Fruit fly (Drosophila melanogaster): ENCODE data around the gene Eig71Ef.

Gene Eig71Ef

dm6 chr3L:15690711-15691591, 33.8 kb upstream of the Eig71Ef start (continued):
- TF ChIP-seq foxo (GFP tag; optimal IDR thresholded peaks at IDR 0.05) = peak in 1 of 2 experiments; percentile 26

dm6 chr3L:15689518-15689917, 32.3 kb upstream of the Eig71Ef start:
- TF ChIP-seq dmrt93B (GFP tag; optimal IDR thresholded peaks at IDR 0.05) (no peak), dsf (GFP tag; optimal IDR thresholded peaks at IDR 0.05; ENCODE audit: borderline replicate concordance) (no peak), ey (GFP tag; optimal IDR thresholded peaks at IDR 0.05) (no peak), fru (GFP tag; optimal IDR thresholded peaks at IDR 0.05) (no peak), jim (GFP tag; optimal IDR thresholded peaks at IDR 0.05) (no peak), HLH106 (tag; optimal IDR thresholded peaks at IDR 0.05) (no peak), Hnf4 (GFP tag; optimal IDR thresholded peaks at IDR 0.05) (no peak), Dfd (GFP tag; optimal IDR thresholded peaks at IDR 0.05) (no peak), GATAd (GFP tag; optimal IDR thresholded peaks at IDR 0.05) (no peak), CrebA (GFP tag; optimal IDR thresholded peaks at IDR 0.05; ENCODE audit: borderline replicate concordance) (no peak), Jra (GFP tag; optimal IDR thresholded peaks at IDR 0.05) (no peak), CG9705 (GFP tag; optimal IDR thresholded peaks at IDR 0.05) (no peak), Sp1 (GFP tag; optimal IDR thresholded peaks at IDR 0.05) (no peak), woc (GFP tag; optimal IDR thresholded peaks at IDR 0.05) (no peak)

dm6 chr3L:15687802-15688201, 30.6 kb upstream of the Eig71Ef start, which contains the start of gene CG34452:
Gene CG34452 (minus strand): TSS chr3L:15687902.
- no peak for TF ChIP-seq lola (GFP tag; optimal IDR thresholded peaks at IDR 0.05)
- no peak for TF ChIP-seq sage (GFP tag; optimal IDR thresholded peaks at IDR 0.05)
- TF ChIP-seq OdsH (GFP tag; optimal IDR thresholded peaks at IDR 0.05) = no peak
- no peak for TF ChIP-seq h (GFP tag; optimal IDR thresholded peaks at IDR 0.05)
- no peak for TF ChIP-seq dsf (GFP tag; optimal IDR thresholded peaks at IDR 0.05; ENCODE audit: borderline replicate concordance)
- TF ChIP-seq rgr (GFP tag; optimal IDR thresholded peaks at IDR 0.05) = no peak
- no peak for TF ChIP-seq CrebA (GFP tag; optimal IDR thresholded peaks at IDR 0.05; ENCODE audit: borderline replicate concordance)
- TF ChIP-seq ey (GFP tag; optimal IDR thresholded peaks at IDR 0.05) = no peak
- TF ChIP-seq foxo (GFP tag; optimal IDR thresholded peaks at IDR 0.05) = no peak
- TF ChIP-seq Dfd (GFP tag; optimal IDR thresholded peaks at IDR 0.05) = no peak
- TF ChIP-seq Hr78 (GFP tag; optimal IDR thresholded peaks at IDR 0.05) = no peak
- TF ChIP-seq sv (GFP tag; optimal IDR thresholded peaks at IDR 0.05) = no peak
- no peak for TF ChIP-seq br (GFP tag; optimal IDR thresholded peaks at IDR 0.05)

dm6 chr3L:15684017-15684416, 26.8 kb upstream of the Eig71Ef start:
- TF ChIP-seq Rel (GFP tag; optimal IDR thresholded peaks at IDR 0.05) (no peak), Rel (tag; optimal IDR thresholded peaks at IDR 0.05) (no peak), dsf (GFP tag; optimal IDR thresholded peaks at IDR 0.05; ENCODE audit: borderline replicate concordance) (no peak), Hnf4 (GFP tag; optimal IDR thresholded peaks at IDR 0.05) (no peak), sv (GFP tag; optimal IDR thresholded peaks at IDR 0.05) (no peak), woc (GFP tag; optimal IDR thresholded peaks at IDR 0.05) (no peak), Dif (GFP tag; optimal IDR thresholded peaks at IDR 0.05; ENCODE audit: partially characterized antibody) (peak; percentile 43), GATAd (GFP tag; optimal IDR thresholded peaks at IDR 0.05) (no peak), dl (GFP tag; optimal IDR thresholded peaks at IDR 0.05; ENCODE audit: insufficient read depth in 1 of 2, partially characterized antibody in 2 of 2) (peak in 1 of 2 experiments; percentile 59), Vsx2 (GFP tag; optimal IDR thresholded peaks at IDR 0.05; ENCODE audit: partially characterized antibody) (peak; percentile 43), brk (GFP tag; optimal IDR thresholded peaks at IDR 0.05) (no peak), OdsH (GFP tag; optimal IDR thresholded peaks at IDR 0.05) (no peak), pan (optimal IDR thresholded peaks at IDR 0.05) (no peak), Mio (GFP tag; optimal IDR thresholded peaks at IDR 0.05) (no peak), N (GFP tag; optimal IDR thresholded peaks at IDR 0.05) (no peak), CG9705 (GFP tag; optimal IDR thresholded peaks at IDR 0.05) (no peak), CrebA (GFP tag; optimal IDR thresholded peaks at IDR 0.05; ENCODE audit: borderline replicate concordance) (no peak), rgr (GFP tag; optimal IDR thresholded peaks at IDR 0.05) (no peak), dmrt93B (GFP tag; optimal IDR thresholded peaks at IDR 0.05) (no peak), CG32264 (GFP tag; optimal IDR thresholded peaks at IDR 0.05) (no peak), h (GFP tag; optimal IDR thresholded peaks at IDR 0.05) (no peak), foxo (GFP tag; optimal IDR thresholded peaks at IDR 0.05) (no peak), jim (GFP tag; optimal IDR thresholded peaks at IDR 0.05) (no peak)

Data from whole organism, wandering third instar larva.